Fruit fly (Drosophila melanogaster): ENCODE data around the gene mRpL14.
A peak's percentile ranks its signal among the peaks of the same experiment; 100 is the strongest.

mRpL14 gene

DNA sequence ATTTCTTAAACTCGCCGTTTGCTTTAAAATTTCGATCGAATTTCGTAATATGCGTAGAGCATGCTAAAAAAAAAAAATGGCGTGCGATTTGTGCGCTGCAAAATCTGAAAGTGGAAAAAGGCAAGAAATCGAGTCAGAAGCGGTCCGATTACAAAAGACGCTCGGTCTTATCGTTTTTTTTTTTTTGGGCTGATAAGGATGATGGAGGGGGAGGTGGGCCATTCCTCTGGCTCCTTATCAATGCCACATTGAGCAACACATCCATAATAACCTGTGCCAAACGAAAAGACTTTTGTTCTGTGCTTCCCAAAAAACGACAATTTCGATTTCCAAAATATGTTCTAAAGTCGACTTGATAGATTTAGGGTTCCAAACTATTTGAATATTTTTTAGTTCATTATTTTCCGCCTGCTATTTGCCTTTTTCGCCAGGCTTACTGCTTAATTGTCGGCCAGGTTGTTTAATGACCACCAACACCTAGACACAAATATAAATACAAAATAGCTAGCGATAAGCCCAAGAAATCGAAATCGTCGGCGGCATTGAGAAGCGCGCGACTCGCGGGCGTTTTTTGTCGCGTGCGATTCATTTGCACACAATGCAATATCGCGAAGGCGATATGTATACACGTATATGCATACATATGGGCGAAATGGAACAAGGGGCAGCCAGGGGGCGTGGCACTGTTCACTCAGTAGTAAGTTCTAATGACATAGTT is 5.2 kb upstream of the mRpL14 start:
- TF ChIP-seq CTCF (optimal IDR thresholded peaks at IDR 0.05) (no peak), CG8478 (optimal IDR thresholded peaks at IDR 0.05) (no peak)

dm6 chrX:2340009-2340733 is 4.3 kb downstream of the mRpL14 start:
- TF ChIP-seq CG8478 (optimal IDR thresholded peaks at IDR 0.05) = no peak
- TF ChIP-seq CTCF (optimal IDR thresholded peaks at IDR 0.05) = peak; percentile 88 to 95

DNA sequence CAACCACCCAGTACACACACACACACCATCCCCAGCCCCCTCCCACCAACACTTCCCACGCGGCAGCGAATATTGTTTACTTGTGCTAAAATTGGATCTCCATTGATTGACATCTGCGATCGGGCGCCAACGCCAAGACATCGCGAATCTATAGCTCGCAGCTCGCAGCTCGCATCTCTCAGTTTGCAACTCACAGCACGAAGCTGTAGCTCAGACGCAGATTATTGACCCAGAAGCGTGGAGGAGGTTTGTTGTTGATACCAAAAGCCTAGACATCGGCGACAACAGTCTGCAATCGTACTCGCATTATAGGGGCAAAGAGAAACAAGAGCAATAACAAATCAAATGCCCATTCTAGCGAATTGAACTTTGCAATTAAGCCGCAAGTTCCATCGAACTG is 7.3 kb downstream of the mRpL14 start:
- TF ChIP-seq CG8478 (optimal IDR thresholded peaks at IDR 0.05) = no peak
- no peak for TF ChIP-seq CTCF (optimal IDR thresholded peaks at IDR 0.05)

DNA sequence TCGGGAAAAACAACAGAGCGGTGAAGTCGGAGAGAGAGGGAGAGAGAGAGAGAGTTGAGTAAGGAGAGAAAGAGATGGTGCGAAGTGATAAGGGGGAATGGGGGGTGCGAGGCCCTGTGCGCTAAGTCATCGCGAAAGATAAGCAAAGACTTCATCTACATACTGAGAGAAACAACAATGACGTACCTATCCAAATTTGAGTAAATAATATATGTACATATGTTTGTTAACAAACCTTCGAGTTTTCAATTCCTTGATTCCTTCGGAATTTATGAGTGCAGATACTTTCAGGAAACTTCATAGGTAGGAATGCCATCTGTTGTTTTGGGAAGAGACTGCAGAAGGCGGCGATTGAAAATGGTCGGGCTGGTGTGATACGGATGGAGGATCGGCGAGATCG is 8.0 kb downstream of the mRpL14 start:
- TF ChIP-seq CTCF (optimal IDR thresholded peaks at IDR 0.05) (no peak), CG8478 (optimal IDR thresholded peaks at IDR 0.05) (no peak)

DNA sequence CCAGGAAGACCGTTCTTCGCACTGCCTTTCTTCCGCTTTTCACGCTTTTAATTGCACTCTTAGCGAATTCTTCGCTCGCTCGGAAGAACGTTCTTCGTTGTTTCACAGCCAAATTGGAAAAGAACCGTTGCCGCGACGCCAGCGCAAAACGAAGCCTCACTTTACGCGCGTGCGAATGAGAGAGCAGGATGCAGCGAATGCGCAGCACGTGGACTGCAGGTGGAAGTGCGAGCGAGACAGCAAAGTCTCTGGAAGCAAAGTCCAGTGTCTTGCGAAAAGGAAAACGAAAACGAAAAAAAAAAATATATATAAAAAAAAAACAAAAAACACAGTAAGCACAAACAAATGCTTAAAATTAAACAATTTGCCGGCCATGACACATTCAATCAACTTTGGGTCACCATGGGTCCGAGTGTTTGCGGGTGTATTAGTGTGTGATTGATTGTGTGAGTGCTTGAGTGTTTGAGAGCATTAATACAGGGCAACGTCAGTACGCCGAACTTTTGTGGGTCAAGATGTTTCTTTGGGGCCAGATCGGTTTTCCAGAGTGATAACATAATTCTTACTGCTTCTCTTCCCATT is 9.8 kb downstream of the mRpL14 start, which contains the start of gene Ilp6:
Ilp6 (minus strand) TSS at position 103 of the 582 bp plus-strand sequence.
- TF ChIP-seq CG8478 (optimal IDR thresholded peaks at IDR 0.05) (no peak), CTCF (optimal IDR thresholded peaks at IDR 0.05) (no peak)

DNA sequence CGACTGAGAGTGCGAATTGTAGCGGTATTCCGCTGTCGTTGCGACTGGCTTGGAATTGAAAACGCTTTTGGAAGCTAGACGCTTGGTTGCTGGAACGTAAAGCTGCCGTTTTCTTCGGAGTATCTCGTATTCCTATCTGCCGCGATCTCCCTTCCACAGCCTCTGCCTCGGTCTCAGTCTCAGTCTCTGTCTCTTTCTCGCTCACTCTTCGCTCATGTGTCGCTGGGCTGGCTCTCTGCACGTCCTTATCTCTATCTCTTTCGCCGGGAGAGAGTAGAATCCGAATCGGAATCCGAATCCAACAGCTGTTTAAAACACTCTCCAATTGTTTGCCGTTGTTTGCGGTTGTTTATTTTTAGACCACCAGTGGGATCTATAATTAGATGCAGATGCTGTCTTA is 10.4 kb downstream of the mRpL14 start:
- TF ChIP-seq CG8478 (optimal IDR thresholded peaks at IDR 0.05) (no peak), CTCF (optimal IDR thresholded peaks at IDR 0.05) (no peak)

DNA sequence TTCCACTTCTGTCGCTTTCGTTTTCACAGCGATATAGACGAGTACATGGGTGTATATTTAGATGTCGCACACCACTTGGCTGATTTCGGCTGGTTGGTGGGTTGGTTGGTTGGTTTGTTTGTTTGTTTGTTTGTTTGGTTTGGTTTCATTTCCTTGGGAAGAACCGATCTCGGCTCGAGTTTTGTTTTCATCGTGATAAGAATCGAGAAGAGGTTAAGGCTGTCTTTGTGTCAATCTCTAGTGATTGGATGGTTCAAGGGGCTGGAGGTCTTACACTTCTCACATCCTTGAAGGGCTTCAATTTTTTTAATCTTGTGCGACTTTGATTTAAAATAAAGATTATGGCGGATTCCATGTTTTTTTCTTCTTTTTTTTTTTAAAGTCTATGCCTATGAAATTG is 11.7 kb downstream of the mRpL14 start:
- TF ChIP-seq CG8478 (optimal IDR thresholded peaks at IDR 0.05) (no peak), CTCF (optimal IDR thresholded peaks at IDR 0.05) (no peak)

dm6 chrX:2329312-2329711 is 15.1 kb downstream of the mRpL14 start:
- TF ChIP-seq CG8478 (optimal IDR thresholded peaks at IDR 0.05) (no peak), CTCF (optimal IDR thresholded peaks at IDR 0.05) (no peak)

DNA sequence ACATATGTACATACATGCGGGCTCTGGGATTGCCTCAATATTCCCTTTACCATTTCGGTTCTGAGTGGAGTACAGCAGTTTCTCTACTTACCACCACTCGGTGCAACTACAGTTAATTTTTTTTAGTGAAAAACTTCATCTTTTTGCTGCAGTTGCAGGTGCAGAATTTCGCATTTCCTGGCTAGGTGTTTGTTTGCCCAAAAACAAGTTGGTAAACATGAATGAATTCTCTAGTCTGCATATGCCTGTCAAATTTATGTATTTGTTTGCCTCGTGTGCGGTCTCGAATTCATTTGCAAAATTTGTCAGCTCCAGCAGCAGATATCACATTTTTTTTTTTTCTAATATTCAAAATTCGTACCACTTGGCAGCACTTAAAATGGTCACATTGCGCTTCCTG is 17.6 kb downstream of the mRpL14 start, which contains the start of gene CG2854:
CG2854 (plus strand) TSS at position 301 of the 400 bp plus-strand sequence.
- TF ChIP-seq CTCF (optimal IDR thresholded peaks at IDR 0.05) = no peak
- no peak for TF ChIP-seq CG8478 (optimal IDR thresholded peaks at IDR 0.05)

DNA sequence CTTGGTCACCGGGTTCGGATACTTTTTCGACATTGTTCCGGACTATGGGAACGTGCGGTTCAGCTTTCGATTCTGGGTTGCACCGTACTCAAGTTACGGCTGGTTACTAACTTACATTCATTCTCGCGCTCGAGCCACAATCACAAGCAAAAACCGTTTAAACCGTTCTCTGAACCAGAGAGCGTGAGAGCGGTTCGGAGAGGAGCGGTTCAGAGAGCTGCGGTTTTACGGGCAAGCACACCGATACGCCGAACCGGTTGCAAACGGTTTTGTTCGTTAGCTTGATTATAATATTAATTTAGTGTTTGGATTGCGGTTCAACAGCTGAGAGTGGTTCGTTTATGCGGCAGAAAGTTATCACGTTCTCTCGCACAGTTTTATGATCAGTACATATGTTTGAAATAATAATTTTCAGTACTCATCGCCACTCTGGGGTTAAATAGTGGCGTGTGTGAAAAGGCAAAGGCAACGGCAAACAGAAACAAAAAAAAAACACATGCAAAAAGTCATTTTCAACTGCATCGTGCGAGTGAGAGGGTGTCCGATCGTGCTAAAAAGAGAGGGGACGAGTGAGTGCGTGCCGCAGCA is 18.7 kb downstream of the mRpL14 start, which contains the start of gene CG14050:
CG14050 (minus strand) TSS at position 560 of the 588 bp plus-strand sequence.
- no peak for TF ChIP-seq CTCF (optimal IDR thresholded peaks at IDR 0.05)
- TF ChIP-seq CG8478 (optimal IDR thresholded peaks at IDR 0.05) = no peak

- TF ChIP-seq CTCF (optimal IDR thresholded peaks at IDR 0.05) = no peak
- TF ChIP-seq CG8478 (optimal IDR thresholded peaks at IDR 0.05) = no peak
Measured at dm6 chrX:2323661-2324293, 20.7 kb downstream of the mRpL14 start.

- TF ChIP-seq CTCF (optimal IDR thresholded peaks at IDR 0.05) (no peak), CG8478 (optimal IDR thresholded peaks at IDR 0.05) (no peak)
Measured at dm6 chrX:2321900-2322555, 22.4 kb downstream of the mRpL14 start.

DNA sequence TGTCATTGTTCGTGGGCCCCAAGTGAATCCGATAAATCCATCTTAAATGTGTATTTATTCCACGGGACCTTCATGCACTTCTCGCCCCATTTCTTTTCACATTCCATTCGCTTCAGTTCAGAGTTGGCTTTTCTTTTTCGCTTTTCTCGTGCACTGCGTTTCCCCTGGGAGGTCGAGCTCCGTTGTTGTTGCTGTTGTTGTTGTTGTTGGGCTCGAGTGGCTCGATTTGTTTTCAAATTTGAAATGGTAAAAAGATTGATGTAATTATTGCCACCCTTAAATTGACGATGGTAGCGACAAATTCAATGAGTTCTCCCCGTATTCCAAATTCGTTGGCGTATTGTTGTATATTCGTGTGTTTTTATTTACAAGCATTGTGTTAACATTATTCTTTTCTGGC is 23.6 kb downstream of the mRpL14 start:
- TF ChIP-seq CG8478 (optimal IDR thresholded peaks at IDR 0.05) = no peak
- TF ChIP-seq CTCF (optimal IDR thresholded peaks at IDR 0.05) = no peak

- TF ChIP-seq CTCF (optimal IDR thresholded peaks at IDR 0.05) = no peak
Measured at dm6 chrX:2319783-2320182, 24.7 kb downstream of the mRpL14 start.

Measured in S2 (cell line).